Worm (Caenorhabditis elegans) whole organism, early embryonic: ENCODE data around the gene sru-1.

Source experiments
- B0310.2 ChIP-seq: sonication (generic microtip); optimal IDR thresholded peaks from 2 replicates; lab custom pipeline; 2016; ENCODE audit warnings: mild to moderate bottlenecking, missing genetic modification characterization, missing compliant biosample characterization
- ama-1 ChIP-seq: fragments of 150-350 bp; optimal IDR thresholded peaks from 2 replicates; lab custom pipeline; 2014
- flt-1 ChIP-seq: fragments of 200-800 bp; sonication (Bioruptor generic); IDR thresholded peaks from 2 replicates; pipeline ENCODE4 v1.3.6; 2022; ENCODE audit warnings: missing genetic modification characterization, missing compliant biosample characterization
- hmbx-1 ChIP-seq: sonication (generic microtip); optimal IDR thresholded peaks from 2 replicates; lab custom pipeline; 2016; ENCODE audit warnings: mild to moderate bottlenecking, missing genetic modification characterization, missing compliant biosample characterization
- hmg-4 ChIP-seq: fragments of 200-800 bp; sonication (Bioruptor generic); optimal IDR thresholded peaks from 2 replicates; lab custom pipeline; 2018; ENCODE audit warnings: mild to moderate bottlenecking, missing genetic modification characterization, missing compliant biosample characterization
- hnd-1 ChIP-seq: sonication (generic microtip); optimal IDR thresholded peaks from 2 replicates; lab custom pipeline; 2016; ENCODE audit warnings: missing genetic modification characterization, missing compliant biosample characterization
- pes-1 ChIP-seq: fragments of 200-800 bp; sonication (Bioruptor generic); IDR thresholded peaks from 2 replicates; pipeline ENCODE4 v1.3.6; 2022; ENCODE audit warnings: missing genetic modification reagents, missing genetic modification characterization, missing compliant biosample characterization
- scrt-1 ChIP-seq: fragments of 200-800 bp; sonication (Bioruptor generic); IDR thresholded peaks from 2 replicates; pipeline ENCODE4 v1.3.6; 2022; ENCODE audit warnings: missing genetic modification characterization, missing compliant biosample characterization
- tbx-11 ChIP-seq: fragments of 200-800 bp; sonication (Bioruptor generic); IDR thresholded peaks from 2 replicates; pipeline ENCODE4 v1.3.6; 2022; ENCODE audit warnings: missing genetic modification characterization, missing compliant biosample characterization
- tbx-37 ChIP-seq: fragments of 200-800 bp; sonication (Bioruptor generic); conservative IDR thresholded peaks from 2 replicates; pipeline ENCODE4 v1.3.6; 2022; ENCODE audit warnings: missing genetic modification reagents, missing genetic modification characterization, missing compliant biosample characterization

DNA sequence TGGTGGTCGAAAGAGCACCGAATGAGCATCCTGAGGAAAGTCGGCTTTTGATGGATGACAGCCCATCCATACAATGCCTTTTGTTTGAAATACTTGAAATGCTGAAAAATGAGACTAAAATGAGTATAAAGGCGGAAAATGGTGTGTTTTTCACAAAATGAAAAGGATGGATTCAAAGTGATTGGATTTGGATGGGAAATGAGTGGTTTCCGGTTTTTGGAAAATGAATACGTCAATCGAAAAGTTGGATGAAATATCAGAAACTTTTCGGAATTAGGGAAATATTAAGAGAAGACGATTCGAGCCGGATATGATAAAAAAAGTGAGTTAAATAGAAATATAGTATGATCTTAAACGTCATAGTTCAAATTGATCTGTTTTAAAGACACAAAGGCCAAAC lies 21.0 kb upstream of the sru-1 start, which contains the start of gene F38E11.6:
- TF ChIP-seq tbx-37 (GFP tag; lab: Robert Waterston, UW) (no peak), hnd-1 (no peak), hmbx-1 (tag; lab: Kevin White, UChicago) (no peak), ama-1 (lab: Kevin White, UChicago) (no peak), hmg-4 (GFP tag; lab: Kevin White, UChicago) (no peak), tbx-11 (GFP tag; lab: Robert Waterston, UW) (no peak), pes-1 (no peak), B0310.2 (tag; lab: Kevin White, UChicago) (no peak), flt-1 (GFP tag; lab: Robert Waterston, UW) (no peak), scrt-1 (GFP tag; lab: Robert Waterston, UW) (no peak)
